Worm (Caenorhabditis elegans) whole organism, L2 larva: Measurements from ENCODE around the gene Y22D7AL.4.

Experiments used
- C34F6.9 ChIP-seq: fragments of 150-350 bp; optimal IDR thresholded peaks from 2 replicates; lab custom pipeline; 2014; ENCODE audit warnings: missing biosample characterization, missing genetic modification characterization
- F13H6.1 ChIP-seq: sonication (generic microtip); optimal IDR thresholded peaks from 2 replicates; lab custom pipeline; 2016; ENCODE audit warnings: missing genetic modification characterization, missing compliant biosample characterization
- aly-2 ChIP-seq: fragments of 150-350 bp; optimal IDR thresholded peaks from 2 replicates; lab custom pipeline; 2014; ENCODE audit warnings: missing biosample characterization, missing genetic modification characterization
- ama-1 ChIP-seq: fragments of 150-350 bp; optimal IDR thresholded peaks from 2 replicates; lab custom pipeline; 2018; ENCODE audit warnings: inconsistent platforms
- blmp-1 ChIP-seq: sonication (generic microtip); optimal IDR thresholded peaks from 2 replicates; lab custom pipeline; 2017; ENCODE audit warnings: missing genetic modification characterization, mild to moderate bottlenecking, missing compliant biosample characterization, antibody characterized with exemption, moderate library complexity; ENCODE audit not compliant: insufficient read depth
- ceh-16 ChIP-seq: fragments of 150-350 bp; optimal IDR thresholded peaks from 2 replicates; lab custom pipeline; 2014; ENCODE audit warnings: missing biosample characterization, missing genetic modification characterization
- ceh-82 ChIP-seq: fragments of 150-350 bp; optimal IDR thresholded peaks from 2 replicates; lab custom pipeline; 2014; ENCODE audit warnings: missing biosample characterization, missing genetic modification characterization
- crh-2 ChIP-seq: sonication (generic microtip); optimal IDR thresholded peaks from 2 replicates; lab custom pipeline; 2017; ENCODE audit warnings: missing biosample characterization, missing genetic modification characterization
- dmd-4 ChIP-seq: sonication (generic microtip); optimal IDR thresholded peaks from 2 replicates; lab custom pipeline; 2017; ENCODE audit warnings: missing biosample characterization, missing genetic modification characterization
- elt-1 ChIP-seq: fragments of 150-350 bp; optimal IDR thresholded peaks from 2 replicates; lab custom pipeline; 2014; ENCODE audit warnings: missing biosample characterization, missing genetic modification characterization
- elt-3 ChIP-seq: sonication (generic microtip); optimal IDR thresholded peaks from 2 replicates; lab custom pipeline; 2017; ENCODE audit warnings: missing biosample characterization, missing genetic modification characterization
- fos-1 ChIP-seq: fragments of 150-350 bp; optimal IDR thresholded peaks from 2 replicates; lab custom pipeline; 2014; ENCODE audit warnings: missing biosample characterization, missing genetic modification characterization
- lin-11 ChIP-seq: fragments of 150-350 bp; sonication (generic microtip); optimal IDR thresholded peaks from 2 replicates; lab custom pipeline; 2014; ENCODE audit warnings: missing biosample characterization, missing genetic modification characterization, inconsistent platforms, mixed read lengths
- lin-13 ChIP-seq: fragments of 150-350 bp; optimal IDR thresholded peaks from 2 replicates; lab custom pipeline; 2014; ENCODE audit warnings: missing biosample characterization, missing genetic modification reagents, missing genetic modification characterization
- lin-39 ChIP-seq: fragments of 150-350 bp; optimal IDR thresholded peaks from 2 replicates; lab custom pipeline; 2014; ENCODE audit warnings: missing biosample characterization, missing genetic modification reagents, missing genetic modification characterization
- lsy-2 ChIP-seq, 2 experiments: fragments of 150-350 bp in 1 of 2; sonication (generic microtip) in 1 of 2; optimal IDR thresholded peaks; 2 replicates each; lab custom pipeline; 2014 to 2017; ENCODE audit warnings: missing biosample characterization in 2 of 2, missing genetic modification characterization in 2 of 2
- mbf-1 ChIP-seq: sonication (generic microtip); optimal IDR thresholded peaks from 2 replicates; lab custom pipeline; 2017; ENCODE audit warnings: missing biosample characterization, missing genetic modification characterization
- mdl-1 ChIP-seq, 2 experiments: fragments of 150-350 bp in 1 of 2; sonication (generic microtip) in 1 of 2; optimal IDR thresholded peaks; 2 replicates each; lab custom pipeline; 2017; ENCODE audit warnings: missing biosample characterization in 2 of 2, missing genetic modification characterization in 2 of 2
- nhr-10 ChIP-seq: sonication (generic microtip); optimal IDR thresholded peaks from 2 replicates; lab custom pipeline; 2017; ENCODE audit warnings: missing biosample characterization, missing genetic modification characterization
- nhr-11 ChIP-seq: fragments of 150-350 bp; optimal IDR thresholded peaks from 2 replicates; lab custom pipeline; 2014; ENCODE audit warnings: missing biosample characterization, missing genetic modification characterization
- nhr-129 ChIP-seq: fragments of 150-350 bp; optimal IDR thresholded peaks from 2 replicates; lab custom pipeline; 2014; ENCODE audit warnings: missing biosample characterization, missing genetic modification characterization
- nhr-21 ChIP-seq: fragments of 150-350 bp; optimal IDR thresholded peaks from 2 replicates; lab custom pipeline; 2014; ENCODE audit warnings: missing biosample characterization, missing genetic modification characterization
- nhr-23 ChIP-seq: fragments of 150-350 bp; optimal IDR thresholded peaks from 2 replicates; lab custom pipeline; 2014; ENCODE audit warnings: missing biosample characterization, missing genetic modification reagents, missing genetic modification characterization
- nhr-237 ChIP-seq: fragments of 150-350 bp; optimal IDR thresholded peaks from 2 replicates; lab custom pipeline; 2014; ENCODE audit warnings: missing biosample characterization, missing genetic modification characterization
- peb-1 ChIP-seq: fragments of 150-350 bp; optimal IDR thresholded peaks from 2 replicates; lab custom pipeline; 2014; ENCODE audit warnings: missing biosample characterization, missing genetic modification characterization
- skn-1 ChIP-seq: sonication (generic microtip); optimal IDR thresholded peaks from 2 replicates; lab custom pipeline; 2017; ENCODE audit warnings: missing biosample characterization, missing genetic modification characterization
- sma-3 ChIP-seq: sonication (generic microtip); optimal IDR thresholded peaks from 2 replicates; lab custom pipeline; 2016; ENCODE audit warnings: missing genetic modification reagents, missing genetic modification characterization, missing compliant biosample characterization
- sma-9 ChIP-seq, 2 experiments: fragments of 150-350 bp in 1 of 2; sonication (generic microtip) in 1 of 2; optimal IDR thresholded peaks; 2 replicates each; lab custom pipeline; 2014 to 2016; ENCODE audit warnings: missing genetic modification characterization in 2 of 2, mild to moderate bottlenecking in 1 of 2, missing biosample characterization in 1 of 2, missing compliant biosample characterization in 1 of 2, missing genetic modification reagents in 1 of 2, moderate library complexity in 1 of 2
- snpc-4 ChIP-seq: fragments of 150-350 bp; optimal IDR thresholded peaks from 2 replicates; lab custom pipeline; 2014; ENCODE audit warnings: missing biosample characterization, missing genetic modification characterization
- unc-55 ChIP-seq: fragments of 150-350 bp; sonication (generic microtip); optimal IDR thresholded peaks from 3 replicates; lab custom pipeline; 2014; ENCODE audit warnings: missing biosample characterization, missing genetic modification reagents, missing genetic modification characterization
- ztf-11 ChIP-seq: sonication (generic microtip); optimal IDR thresholded peaks from 2 replicates; lab custom pipeline; 2017; ENCODE audit warnings: missing biosample characterization, missing genetic modification characterization
- ztf-4 ChIP-seq: fragments of 150-350 bp; optimal IDR thresholded peaks from 2 replicates; lab custom pipeline; 2014; ENCODE audit warnings: missing biosample characterization, missing genetic modification characterization

Gene Y22D7AL.4

DNA sequence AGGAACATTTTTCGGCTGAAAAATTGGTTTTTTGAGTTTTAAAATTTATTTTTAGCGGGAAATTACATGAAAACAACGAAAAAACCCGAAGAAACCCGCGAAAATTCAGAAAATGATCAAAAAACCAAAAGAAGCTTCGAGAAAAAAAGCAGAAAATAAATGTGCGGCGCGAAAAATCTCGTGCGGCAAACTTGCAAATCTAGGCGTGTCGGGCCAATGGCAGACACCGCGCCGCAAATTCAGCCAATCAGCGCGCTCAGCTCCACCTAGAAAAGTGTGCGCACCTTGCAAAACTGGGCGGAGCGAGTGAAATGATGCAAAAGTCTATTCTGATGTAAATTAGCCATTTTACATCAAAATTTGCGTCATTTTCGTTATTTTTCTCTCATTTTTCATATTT is 7.5 kb upstream of the Y22D7AL.4 start, which contains the start of gene Y22D7AL.10 (continued):
- TF ChIP-seq blmp-1 (tag; lab: Kevin White, UChicago) = peak; percentile 84
- no peak for TF ChIP-seq lin-39
- TF ChIP-seq nhr-10 (tag; lab: Kevin White, UChicago) = peak; percentile 92
- peak; percentile 84 for TF ChIP-seq fos-1 (tag; lab: Kevin White, UChicago)
- TF ChIP-seq, all 48 proteins: peak for 40

ce11 chrIII:1619442-1619841 is 7.0 kb upstream of the Y22D7AL.4 start, which contains the start of gene hsp-60:
TSS of gene hsp-60 (plus strand) at chrIII:1619742.
- TF ChIP-seq unc-55 (no peak), sma-9 (GFP tag; optimal IDR thresholded peaks at IDR 0.05; lab: Kevin White, UChicago) (no peak), sma-9 (tag; optimal IDR thresholded peaks at IDR 0.05; lab: Kevin White, UChicago) (no peak), crh-2 (tag; lab: Kevin White, UChicago) (no peak), mbf-1 (tag; lab: Kevin White, UChicago) (no peak), lin-11 (tag; lab: Kevin White, UChicago) (no peak), mdl-1 (tag; optimal IDR thresholded peaks at IDR 0.05; lab: Kevin White, UChicago) (no peak), nhr-129 (tag; lab: Kevin White, UChicago) (no peak), elt-3 (tag; lab: Kevin White, UChicago) (no peak), lsy-2 (tag; optimal IDR thresholded peaks at IDR 0.05; lab: Kevin White, UChicago) (no peak), ceh-82 (tag; lab: Kevin White, UChicago) (no peak), elt-1 (tag; lab: Kevin White, UChicago) (no peak), nhr-21 (tag; lab: Kevin White, UChicago) (no peak), dmd-4 (tag; lab: Kevin White, UChicago) (no peak), ztf-4 (tag; lab: Kevin White, UChicago) (no peak), C34F6.9 (no peak)

ce11 chrIII:1619890-1620289 is 6.5 kb upstream of the Y22D7AL.4 start:
- TF ChIP-seq nhr-21 (tag; lab: Kevin White, UChicago) (no peak), ceh-82 (tag; lab: Kevin White, UChicago) (no peak), nhr-23 (no peak), nhr-237 (tag; lab: Kevin White, UChicago) (no peak), skn-1 (no peak), F13H6.1 (tag; lab: Kevin White, UChicago) (no peak), sma-9 (GFP tag; optimal IDR thresholded peaks at IDR 0.05; lab: Kevin White, UChicago) (no peak), sma-9 (tag; optimal IDR thresholded peaks at IDR 0.05; lab: Kevin White, UChicago) (no peak), nhr-11 (tag; lab: Kevin White, UChicago) (no peak)
- TF ChIP-seq, all 48 proteins: peak for 0

- no peak for TF ChIP-seq skn-1
- no peak for TF ChIP-seq mbf-1 (tag; lab: Kevin White, UChicago)
- no peak for TF ChIP-seq aly-2 (tag; lab: Kevin White, UChicago)
- no peak for TF ChIP-seq ceh-16 (tag; lab: Kevin White, UChicago)
- no peak for TF ChIP-seq nhr-129 (tag; lab: Kevin White, UChicago)
- no peak for TF ChIP-seq peb-1
- TF ChIP-seq crh-2 (tag; lab: Kevin White, UChicago) = no peak
- TF ChIP-seq ztf-11 (tag; lab: Kevin White, UChicago) = no peak
- no peak for TF ChIP-seq elt-1 (tag; lab: Kevin White, UChicago)
- no peak for TF ChIP-seq lin-39
- TF ChIP-seq, all 48 proteins: peak for 0
Measured at ce11 chrIII:1621330-1621729, 5.1 kb upstream of the Y22D7AL.4 start.

DNA sequence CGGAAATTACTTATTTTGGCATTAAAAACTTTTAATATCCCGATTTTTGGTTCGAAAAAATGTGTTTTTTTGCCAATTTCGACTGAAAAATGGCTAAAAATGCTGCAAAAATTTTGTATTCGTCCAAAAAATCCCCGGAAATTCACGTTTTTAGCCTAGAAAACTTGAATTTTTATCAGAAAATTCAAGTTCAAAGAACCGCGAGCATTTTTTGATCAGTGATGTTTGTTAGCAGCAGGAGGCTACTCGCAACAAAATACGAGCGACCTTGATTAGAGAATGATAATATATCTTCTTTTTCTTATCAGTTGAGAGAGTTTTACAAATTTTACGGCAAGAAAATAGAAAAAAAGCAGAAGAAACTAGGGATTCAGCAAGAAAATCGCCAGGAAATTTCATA is 4.1 kb upstream of the Y22D7AL.4 start:
- TF ChIP-seq crh-2 (tag; lab: Kevin White, UChicago) (peak; percentile 2), ama-1 (no peak), fos-1 (tag; lab: Kevin White, UChicago) (peak; percentile 45), nhr-237 (tag; lab: Kevin White, UChicago) (no peak), dmd-4 (tag; lab: Kevin White, UChicago) (no peak), lin-13 (peak; percentile 14), snpc-4 (tag; lab: Kevin White, UChicago) (no peak), sma-3 (GFP tag; lab: Kevin White, UChicago) (no peak), ceh-82 (tag; lab: Kevin White, UChicago) (no peak), sma-9 (GFP tag; optimal IDR thresholded peaks at IDR 0.05; lab: Kevin White, UChicago) (peak; percentile 62), sma-9 (tag; optimal IDR thresholded peaks at IDR 0.05; lab: Kevin White, UChicago) (no peak)
